Worm (Caenorhabditis elegans): ENCODE results near the gene K10H10.5.

The K10H10.5 gene

ce11 chrII:14479583-14480245 lies 21.8 kb upstream of the K10H10.5 start, which contains the start of gene C13B4.1:
Gene C13B4.1 (minus strand): TSS chrII:14479633.
- TF ChIP-seq lin-32 (GFP tag; optimal IDR thresholded peaks at IDR 0.05) (no peak), ceh-43 (GFP tag; optimal IDR thresholded peaks at IDR 0.05) (no peak), nhr-76 (tag; optimal IDR thresholded peaks at IDR 0.05) (no peak), lin-13 (tag; optimal IDR thresholded peaks at IDR 0.05) (no peak), mls-2 (tag; optimal IDR thresholded peaks at IDR 0.05) (no peak), mep-1 (tag; optimal IDR thresholded peaks at IDR 0.05) (peak; percentile 34), pha-4 (tag; optimal IDR thresholded peaks at IDR 0.05) (no peak)

- TF ChIP-seq zip-8 (tag; optimal IDR thresholded peaks at IDR 0.05) (peak; percentile 38), unc-62 (GFP tag; optimal IDR thresholded peaks at IDR 0.05) (peak; percentile 1), blmp-1 (tag; optimal IDR thresholded peaks at IDR 0.05) (no peak)
Measured at ce11 chrII:14480772-14481171, 20.8 kb upstream of the K10H10.5 start.

- no peak for TF ChIP-seq sem-2 (GFP tag; optimal IDR thresholded peaks at IDR 0.05)
- no peak for TF ChIP-seq cnd-1 (tag; optimal IDR thresholded peaks at IDR 0.05)
- TF ChIP-seq bed-3 (GFP tag; optimal IDR thresholded peaks at IDR 0.05): no peak
- no peak for TF ChIP-seq unc-120 (tag; optimal IDR thresholded peaks at IDR 0.05; ENCODE audit: poor library complexity, severe bottlenecking)
- no peak for TF ChIP-seq nhr-237 (tag; optimal IDR thresholded peaks at IDR 0.05)
- no peak for TF ChIP-seq ham-2 (GFP tag; optimal IDR thresholded peaks at IDR 0.05)
- TF ChIP-seq mab-5 (tag; optimal IDR thresholded peaks at IDR 0.05): no peak
- TF ChIP-seq unc-39 (tag; optimal IDR thresholded peaks at IDR 0.05): no peak
- no peak for TF ChIP-seq hlh-1 (tag; optimal IDR thresholded peaks at IDR 0.05)
- TF ChIP-seq unc-62 (GFP tag; optimal IDR thresholded peaks at IDR 0.05): no peak
- no peak for TF ChIP-seq mep-1 (tag; optimal IDR thresholded peaks at IDR 0.05)
Measured at ce11 chrII:14483813-14484212, 17.7 kb upstream of the K10H10.5 start.

ce11 chrII:14488661-14489060 lies 12.9 kb upstream of the K10H10.5 start, which contains the start of gene usp-14:
Gene usp-14 (minus strand): TSS chrII:14488688.
- TF ChIP-seq ces-1 (GFP tag; optimal IDR thresholded peaks at IDR 0.05): no peak
- TF ChIP-seq unc-120 (tag; optimal IDR thresholded peaks at IDR 0.05; ENCODE audit: poor library complexity, severe bottlenecking): peak; percentile 30
- TF ChIP-seq unc-39 (tag; optimal IDR thresholded peaks at IDR 0.05): no peak
- TF ChIP-seq ceh-83 (GFP tag; optimal IDR thresholded peaks at IDR 0.05): no peak
- TF ChIP-seq pha-4 (tag; optimal IDR thresholded peaks at IDR 0.05): no peak
- TF ChIP-seq lin-13 (tag; optimal IDR thresholded peaks at IDR 0.05): peak; percentile 41

- peak; percentile 58 for TF ChIP-seq blmp-1 (tag; optimal IDR thresholded peaks at IDR 0.05)
- no peak for TF ChIP-seq nhr-2 (tag; optimal IDR thresholded peaks at IDR 0.05)
Measured at ce11 chrII:14489407-14489806, 12.1 kb upstream of the K10H10.5 start, which contains the start of gene vnut-1. Gene vnut-1 (plus strand): TSS chrII:14489802.

- no peak for TF ChIP-seq sem-2 (GFP tag; optimal IDR thresholded peaks at IDR 0.05)
- TF ChIP-seq unc-120 (tag; optimal IDR thresholded peaks at IDR 0.05; ENCODE audit: poor library complexity, severe bottlenecking): no peak
- no peak for TF ChIP-seq cnd-1 (tag; optimal IDR thresholded peaks at IDR 0.05)
Measured at ce11 chrII:14492592-14493196, 8.9 kb upstream of the K10H10.5 start.

ce11 chrII:14494014-14494413 lies 7.5 kb upstream of the K10H10.5 start:
- no peak for TF ChIP-seq ztf-11 (tag; optimal IDR thresholded peaks at IDR 0.05)
- TF ChIP-seq sem-2 (GFP tag; optimal IDR thresholded peaks at IDR 0.05): no peak

ce11 chrII:14494414-14494463 lies 7.3 kb upstream of the K10H10.5 start, which contains the start of gene cysl-2:
Gene cysl-2 (minus strand): TSS chrII:14494451.
- no peak for TF ChIP-seq tbx-8 (GFP tag; optimal IDR thresholded peaks at IDR 0.05)
- no peak for TF ChIP-seq bed-3 (GFP tag; optimal IDR thresholded peaks at IDR 0.05)
- no peak for TF ChIP-seq drap-1 (GFP tag; optimal IDR thresholded peaks at IDR 0.05)
- no peak for TF ChIP-seq hlh-1 (tag; optimal IDR thresholded peaks at IDR 0.05)
- TF ChIP-seq cnd-1 (tag; optimal IDR thresholded peaks at IDR 0.05): no peak
- no peak for TF ChIP-seq zip-8 (tag; optimal IDR thresholded peaks at IDR 0.05)
- no peak for TF ChIP-seq unc-120 (tag; optimal IDR thresholded peaks at IDR 0.05; ENCODE audit: poor library complexity, severe bottlenecking)
- no peak for TF ChIP-seq mls-2 (tag; optimal IDR thresholded peaks at IDR 0.05)
- TF ChIP-seq lin-13 (tag; optimal IDR thresholded peaks at IDR 0.05): no peak
- no peak for TF ChIP-seq nhr-76 (tag; optimal IDR thresholded peaks at IDR 0.05)
- no peak for TF ChIP-seq lin-32 (GFP tag; optimal IDR thresholded peaks at IDR 0.05)
